Fruit fly (Drosophila melanogaster): ENCODE measurements around the gene JYalpha.

Gene JYalpha

dm6 chr4:44780-45179, 44.1 kb downstream of the JYalpha start (continued):
- TF ChIP-seq CG12744 (GFP tag; optimal IDR thresholded peaks at IDR 0.05) (no peak), ro (GFP tag; IDR thresholded peaks at IDR 0.05) (no peak), Asciz (GFP tag; optimal IDR thresholded peaks at IDR 0.05) (no peak), Sry-δ (GFP tag; optimal IDR thresholded peaks at IDR 0.05) (peak; percentile 37), twi (tag; optimal IDR thresholded peaks at IDR 0.05) (no peak), peb (GFP tag; IDR thresholded peaks at IDR 0.05) (no peak), sens (GFP tag) (peak; percentile 32), CG14860 (GFP tag; IDR thresholded peaks at IDR 0.05; ENCODE audit: partially characterized antibody) (no peak), tgo (GFP tag; IDR thresholded peaks at IDR 0.05) (no peak), cato (GFP tag; optimal IDR thresholded peaks at IDR 0.05; ENCODE audit: borderline replicate concordance) (no peak), run (tag; optimal IDR thresholded peaks at IDR 0.05) (no peak), CG16813 (GFP tag; IDR thresholded peaks at IDR 0.05; ENCODE audit: partially characterized antibody) (0 out of 3 replicates have a peak, but pooled peaks have one; percentile 27), pnt (GFP tag; optimal IDR thresholded peaks at IDR 0.05) (no peak), Sox100B (GFP tag; optimal IDR thresholded peaks at IDR 0.05) (no peak), nom (GFP tag; optimal IDR thresholded peaks at IDR 0.05) (no peak), chinmo (GFP tag; IDR thresholded peaks at IDR 0.05; ENCODE audit: partially characterized antibody) (no peak), ttk (GFP tag; IDR thresholded peaks at IDR 0.05) (no peak), CG8944 (GFP tag; optimal IDR thresholded peaks at IDR 0.05) (no peak), al (GFP tag; IDR thresholded peaks at IDR 0.05) (no peak), Scr (GFP tag; IDR thresholded peaks at IDR 0.05; ENCODE audit: partially characterized antibody) (peak; percentile 43), crol (GFP tag; IDR thresholded peaks at IDR 0.05) (no peak), ssp (GFP tag; IDR thresholded peaks at IDR 0.05) (peak; percentile 96), disco-r (GFP tag; optimal IDR thresholded peaks at IDR 0.05) (no peak), CG15696 (tag; optimal IDR thresholded peaks at IDR 0.05) (no peak), sima (GFP tag; optimal IDR thresholded peaks at IDR 0.05) (no peak), CG12071 (GFP tag; optimal IDR thresholded peaks at IDR 0.05) (no peak), CG6175 (GFP tag; IDR thresholded peaks at IDR 0.05) (no peak), CG11723 (GFP tag; optimal IDR thresholded peaks at IDR 0.05) (peak; percentile 71), CG1602 (GFP tag; optimal IDR thresholded peaks at IDR 0.05) (no peak), CG1603 (tag; optimal IDR thresholded peaks at IDR 0.05) (peak; percentile 81), kni (GFP tag; optimal IDR thresholded peaks at IDR 0.05) (no peak), grau (tag; optimal IDR thresholded peaks at IDR 0.05) (no peak), Spps (tag; optimal IDR thresholded peaks at IDR 0.05) (no peak), pb (GFP tag; optimal IDR thresholded peaks at IDR 0.05) (no peak), CG12391 (tag; optimal IDR thresholded peaks at IDR 0.05) (no peak), wor (GFP tag; IDR thresholded peaks at IDR 0.05) (no peak), Stat92E (GFP tag; optimal IDR thresholded peaks at IDR 0.05) (peak in 1 of 3 experiments; percentile 22), HLHmδ (GFP tag; optimal IDR thresholded peaks at IDR 0.05) (no peak), CG15479 (GFP tag; optimal IDR thresholded peaks at IDR 0.05) (no peak), CG2712 (tag; optimal IDR thresholded peaks at IDR 0.05) (no peak), PHDP (tag; optimal IDR thresholded peaks at IDR 0.05) (no peak), Optix (GFP tag; IDR thresholded peaks at IDR 0.05) (no peak), phol (tag; optimal IDR thresholded peaks at IDR 0.05) (peak; percentile 17), dmrt99B (tag; optimal IDR thresholded peaks at IDR 0.05) (no peak), nmo (GFP tag; optimal IDR thresholded peaks at IDR 0.05) (no peak), CG2116 (GFP tag; optimal IDR thresholded peaks at IDR 0.05) (no peak), trem (tag; optimal IDR thresholded peaks at IDR 0.05) (no peak), CG7963 (GFP tag; IDR thresholded peaks at IDR 0.05; ENCODE audit: partially characterized antibody) (no peak), CG8359 (GFP tag; optimal IDR thresholded peaks at IDR 0.05; ENCODE audit: borderline replicate concordance) (no peak), ken (GFP tag; IDR thresholded peaks at IDR 0.05) (no peak), btn (GFP tag; optimal IDR thresholded peaks at IDR 0.05) (no peak)

Measured in whole organism, embryonic.